Fruit fly (Drosophila melanogaster) whole organism, embryonic: Measurements from ENCODE around the gene MCU.
A peak's percentile ranks its signal among the peaks of the same experiment; 100 is the strongest.

ENCODE experiments used
- Asciz ChIP-seq: fragments of 200-800 bp; sonication (Bioruptor generic); optimal IDR thresholded peaks from 2 replicates; lab custom pipeline; 2017; ENCODE audit warnings: missing biosample characterization, mild to moderate bottlenecking, missing genetic modification characterization, missing genetic modification reagents
- Awh ChIP-seq: fragments of 200-800 bp; sonication (Bioruptor generic); IDR thresholded peaks from 2 replicates; pipeline ENCODE4, ENCODE4 v1.3.6; 2022; ENCODE audit warnings: missing biosample characterization, missing genetic modification characterization
- Bgb ChIP-seq: fragments of 200-800 bp; sonication (Bioruptor generic); IDR thresholded peaks from 2 replicates; pipeline ENCODE4 v1.3.6; 2022; ENCODE audit warnings: missing biosample characterization, missing genetic modification characterization; ENCODE audit not compliant: partially characterized antibody
- BtbVII ChIP-seq: fragments of 200-800 bp; sonication (Bioruptor generic); optimal IDR thresholded peaks from 3 replicates; lab custom pipeline; 2017; ENCODE audit warnings: missing biosample characterization, mild to moderate bottlenecking, missing genetic modification characterization
- CG10565 ChIP-seq: fragments of 200-800 bp; sonication (Bioruptor generic); optimal IDR thresholded peaks from 3 replicates; lab custom pipeline; 2016; ENCODE audit warnings: missing biosample characterization, mild to moderate bottlenecking, missing genetic modification characterization
- CG12659 ChIP-seq: fragments of 200-800 bp; sonication (Bioruptor generic); optimal IDR thresholded peaks from 3 replicates; lab custom pipeline; 2017; ENCODE audit warnings: mild to moderate bottlenecking, missing biosample characterization, missing genetic modification reagents, missing genetic modification characterization
- CG12769 ChIP-seq: fragments of 200-800 bp; sonication (Bioruptor generic); optimal IDR thresholded peaks from 2 replicates; lab custom pipeline; 2019; ENCODE audit warnings: missing biosample characterization, mild to moderate bottlenecking, missing genetic modification characterization, moderate library complexity
- CG13894 ChIP-seq: fragments of 200-800 bp; sonication (Bioruptor generic); optimal IDR thresholded peaks from 3 replicates; lab custom pipeline; 2018; ENCODE audit warnings: missing biosample characterization, mild to moderate bottlenecking, missing genetic modification characterization, moderate library complexity
- CG14667 ChIP-seq: fragments of 200-800 bp; sonication (Bioruptor generic); IDR thresholded peaks from 2 replicates; pipeline ENCODE4 v1.3.6; 2022; ENCODE audit warnings: missing biosample characterization, missing genetic modification characterization
- CG15514 ChIP-seq: fragments of 200-800 bp; sonication (Bioruptor generic); optimal IDR thresholded peaks from 3 replicates; lab custom pipeline; 2017; ENCODE audit warnings: missing biosample characterization, missing genetic modification characterization, mild to moderate bottlenecking, moderate library complexity, missing genetic modification reagents
- CG1602 ChIP-seq: fragments of 200-800 bp; sonication (Bioruptor generic); optimal IDR thresholded peaks from 3 replicates; lab custom pipeline; 2016; ENCODE audit warnings: missing biosample characterization, missing genetic modification characterization
- CG17359 ChIP-seq: fragments of 200-800 bp; sonication (Bioruptor generic); optimal IDR thresholded peaks from 3 replicates; lab custom pipeline; 2018; ENCODE audit warnings: missing biosample characterization, mild to moderate bottlenecking, missing genetic modification characterization, moderate library complexity
- CG18262 ChIP-seq: fragments of 200-800 bp; optimal IDR thresholded peaks from 3 replicates; lab custom pipeline; 2019; ENCODE audit warnings: missing biosample characterization, mild to moderate bottlenecking, missing genetic modification characterization, moderate library complexity
- CG1832 ChIP-seq: fragments of 200-800 bp; sonication (Bioruptor generic); optimal IDR thresholded peaks from 2 replicates; lab custom pipeline; 2017; ENCODE audit warnings: missing biosample characterization, mild to moderate bottlenecking, missing genetic modification characterization, inconsistent platforms
- CG3065 ChIP-seq: fragments of 200-800 bp; sonication (Bioruptor generic); optimal IDR thresholded peaks from 2 replicates; lab custom pipeline; 2016; ENCODE audit warnings: missing biosample characterization, missing genetic modification characterization
- CG31441 ChIP-seq: fragments of 200-800 bp; sonication (Bioruptor generic); IDR thresholded peaks from 2 replicates; pipeline ENCODE4 v1.3.6; 2022; ENCODE audit warnings: missing biosample characterization, missing genetic modification characterization
- CG33213 ChIP-seq: fragments of 200-800 bp; sonication (Bioruptor generic); optimal IDR thresholded peaks from 3 replicates; lab custom pipeline; 2016; ENCODE audit warnings: missing biosample characterization, missing genetic modification characterization
- CG6689 ChIP-seq: fragments of 200-800 bp; sonication (Bioruptor generic); IDR thresholded peaks from 2 replicates; pipeline ENCODE4 v1.3.6; 2022; ENCODE audit warnings: missing biosample characterization, missing genetic modification characterization
- CG6765 ChIP-seq: fragments of 200-800 bp; sonication (Bioruptor generic); optimal IDR thresholded peaks from 3 replicates; lab custom pipeline; 2017; ENCODE audit warnings: missing biosample characterization, mild to moderate bottlenecking, missing genetic modification characterization
- CG7372 ChIP-seq: fragments of 200-800 bp; sonication (Bioruptor generic); IDR thresholded peaks from 2 replicates; pipeline ENCODE4 v1.3.6; 2022; ENCODE audit warnings: missing biosample characterization, missing genetic modification characterization
- CG7556 ChIP-seq: fragments of 200-800 bp; sonication (Bioruptor generic); optimal IDR thresholded peaks from 2 replicates; lab custom pipeline; 2017; ENCODE audit warnings: missing biosample characterization, mild to moderate bottlenecking, missing genetic modification characterization
- CG7745 ChIP-seq: fragments of 200-800 bp; sonication (Bioruptor generic); optimal IDR thresholded peaks from 2 replicates; lab custom pipeline; 2018; ENCODE audit warnings: missing biosample characterization, mild to moderate bottlenecking, missing genetic modification characterization, moderate library complexity
- CG8089 ChIP-seq: fragments of 200-800 bp; sonication (Bioruptor generic); optimal IDR thresholded peaks from 3 replicates; lab custom pipeline; 2016; ENCODE audit warnings: missing biosample characterization, missing genetic modification characterization
- CG9797 ChIP-seq: fragments of 200-800 bp; sonication (Bioruptor generic); optimal IDR thresholded peaks from 3 replicates; lab custom pipeline; 2018; ENCODE audit warnings: missing biosample characterization, mild to moderate bottlenecking, missing genetic modification characterization
- CTCF ChIP-seq: fragments of 200-800 bp; sonication (Bioruptor generic); optimal IDR thresholded peaks from 2 replicates; lab custom pipeline; 2017; ENCODE audit warnings: missing biosample characterization, mild to moderate bottlenecking, missing genetic modification characterization, moderate library complexity
- Camta ChIP-seq: fragments of 200-800 bp; sonication (Bioruptor generic); optimal IDR thresholded peaks from 2 replicates; lab custom pipeline; 2016; ENCODE audit warnings: missing biosample characterization, missing genetic modification characterization
- Chrac-16 ChIP-seq: fragments of 200-800 bp; sonication (Bioruptor generic); optimal IDR thresholded peaks from 3 replicates; lab custom pipeline; 2016; ENCODE audit warnings: missing biosample characterization, missing genetic modification characterization
- Dek ChIP-seq: fragments of 200-800 bp; sonication (Bioruptor generic); optimal IDR thresholded peaks from 3 replicates; lab custom pipeline; 2019; ENCODE audit warnings: missing biosample characterization, mild to moderate bottlenecking, missing genetic modification characterization, moderate library complexity
- Dip2 ChIP-seq: fragments of 200-800 bp; sonication (Bioruptor generic); IDR thresholded peaks from 2 replicates; pipeline ENCODE4 v1.3.6; 2022; ENCODE audit warnings: missing biosample characterization, missing genetic modification characterization
- Drgx ChIP-seq: fragments of 200-800 bp; sonication (Bioruptor generic); IDR thresholded peaks from 2 replicates; pipeline ENCODE4 v1.3.6; 2022; ENCODE audit warnings: missing biosample characterization, missing genetic modification characterization
- E2f1 ChIP-seq: fragments of 200-800 bp; sonication (Bioruptor generic); IDR thresholded peaks from 2 replicates; pipeline ENCODE4 v1.3.6; 2022; ENCODE audit warnings: missing biosample characterization, missing genetic modification characterization
- Ets65A ChIP-seq: fragments of 200-800 bp; sonication (Bioruptor generic); peaks from one replicate; lab custom pipeline; 2016; ENCODE audit warnings: missing biosample characterization, missing genetic modification characterization
- HLH54F ChIP-seq: fragments of 200-800 bp; sonication (Bioruptor generic); optimal IDR thresholded peaks from 3 replicates; lab custom pipeline; 2016; ENCODE audit warnings: missing biosample characterization, missing genetic modification characterization
- Hr3 ChIP-seq: fragments of 200-800 bp; sonication (Bioruptor generic); optimal IDR thresholded peaks from 3 replicates; lab custom pipeline; 2016; ENCODE audit warnings: missing biosample characterization, missing genetic modification characterization
- Kr ChIP-seq: fragments of 200-800 bp; sonication (Bioruptor generic); optimal IDR thresholded peaks from 2 replicates; lab custom pipeline; 2017; ENCODE audit warnings: missing biosample characterization, mild to moderate bottlenecking, missing genetic modification characterization
- MBD-R2 ChIP-seq: fragments of 200-800 bp; sonication (Bioruptor generic); IDR thresholded peaks from 2 replicates; pipeline ENCODE4 v1.3.6; 2022; ENCODE audit warnings: missing biosample characterization, missing genetic modification characterization
- Oli ChIP-seq: fragments of 200-800 bp; sonication (Bioruptor generic); optimal IDR thresholded peaks from 2 replicates; lab custom pipeline; 2018; ENCODE audit warnings: missing biosample characterization, mild to moderate bottlenecking, missing genetic modification characterization, moderate library complexity
- Pdp1 ChIP-seq, 2 experiments: fragments of 200-800 bp; sonication (Bioruptor generic); optimal IDR thresholded peaks; 3 replicates each; lab custom pipeline; 2016; ENCODE audit warnings: missing biosample characterization in 2 of 2, missing genetic modification characterization in 2 of 2, mild to moderate bottlenecking in 1 of 2, moderate library complexity in 1 of 2
- Sry-β ChIP-seq: fragments of 200-800 bp; sonication (Bioruptor generic); optimal IDR thresholded peaks from 2 replicates; lab custom pipeline; 2018; ENCODE audit warnings: missing biosample characterization, mild to moderate bottlenecking, missing genetic modification characterization, moderate library complexity
- corto ChIP-seq: fragments of 200-800 bp; sonication (Bioruptor generic); optimal IDR thresholded peaks from 2 replicates; lab custom pipeline; 2016; ENCODE audit warnings: missing biosample characterization, mild to moderate bottlenecking, missing genetic modification characterization, moderate library complexity
- fd96Cb ChIP-seq: fragments of 200-800 bp; sonication (Bioruptor generic); optimal IDR thresholded peaks from 2 replicates; lab custom pipeline; 2018; ENCODE audit warnings: missing biosample characterization, mild to moderate bottlenecking, missing genetic modification characterization, moderate library complexity
- gce ChIP-seq: fragments of 200-800 bp; sonication (Bioruptor generic); IDR thresholded peaks from 3 replicates; pipeline ENCODE4 v1.3.6; 2022; ENCODE audit warnings: missing biosample characterization, missing genetic modification characterization
- grn ChIP-seq: fragments of 200-800 bp; sonication (Bioruptor generic); optimal IDR thresholded peaks from 3 replicates; lab custom pipeline; 2017; ENCODE audit warnings: missing biosample characterization, missing genetic modification characterization
- hb ChIP-seq: fragments of 200-800 bp; sonication (Bioruptor generic); IDR thresholded peaks from 3 replicates; pipeline ENCODE4 v1.3.6; 2022; ENCODE audit warnings: missing biosample characterization, missing genetic modification characterization; ENCODE audit not compliant: partially characterized antibody
- hth ChIP-seq: fragments of >200 bp; optimal IDR thresholded peaks from 2 replicates; lab custom pipeline; 2017; ENCODE audit warnings: inconsistent platforms
- knrl ChIP-seq: fragments of 200-800 bp; sonication (Bioruptor generic); IDR thresholded peaks from 3 replicates; pipeline ENCODE4 v1.3.6; 2022; ENCODE audit warnings: missing biosample characterization, missing genetic modification characterization; ENCODE audit not compliant: partially characterized antibody
- nerfin-2 ChIP-seq: fragments of 200-800 bp; sonication (Bioruptor generic); IDR thresholded peaks from 2 replicates; pipeline ENCODE4 v1.3.6; 2022; ENCODE audit warnings: missing biosample characterization, missing genetic modification characterization; ENCODE audit not compliant: partially characterized antibody
- odd ChIP-seq: fragments of 200-800 bp; sonication (Bioruptor generic); optimal IDR thresholded peaks from 2 replicates; lab custom pipeline; 2017; ENCODE audit warnings: missing biosample characterization, mild to moderate bottlenecking, missing genetic modification characterization
- onecut ChIP-seq: fragments of 200-800 bp; sonication (Bioruptor generic); IDR thresholded peaks from 2 replicates; pipeline ENCODE4 v1.3.6; 2022; ENCODE audit warnings: missing biosample characterization, missing genetic modification characterization
- pum ChIP-seq: fragments of 200-800 bp; sonication (Bioruptor generic); optimal IDR thresholded peaks from 2 replicates; lab custom pipeline; 2016; ENCODE audit warnings: missing biosample characterization, missing genetic modification characterization
- slou ChIP-seq: fragments of 200-800 bp; sonication (Bioruptor generic); optimal IDR thresholded peaks from 3 replicates; lab custom pipeline; 2016; ENCODE audit warnings: missing biosample characterization, missing genetic modification characterization
- vnd ChIP-seq: fragments of 200-800 bp; sonication (Bioruptor generic); IDR thresholded peaks from 3 replicates; pipeline ENCODE4 v1.3.6; 2022; ENCODE audit warnings: missing biosample characterization, missing genetic modification characterization; ENCODE audit not compliant: partially characterized antibody
- yki ChIP-seq: fragments of >200 bp; optimal IDR thresholded peaks from 3 replicates; lab custom pipeline; 2018

MCU gene

dm6 chr3L:6612637-6613036 is 62.1 kb downstream of the MCU start (continued):
- TF ChIP-seq Oli = no peak
- no peak for TF ChIP-seq Drgx (GFP tag; lab: Robert Waterston, UW)
- TF ChIP-seq hth = no peak
- TF ChIP-seq Awh = 0 out of 2 replicates have a peak, but pooled peaks have one; percentile 28
- TF ChIP-seq vnd (GFP tag; lab: Robert Waterston, UW) = no peak
- TF ChIP-seq CG14667 (GFP tag; lab: Robert Waterston, UW) = no peak
- no peak for TF ChIP-seq gce (GFP tag; lab: Robert Waterston, UW)
- TF ChIP-seq onecut = peak; percentile 39
- TF ChIP-seq CG1602 = no peak
- TF ChIP-seq Asciz (GFP tag; lab: Kevin White, UChicago) = no peak
- TF ChIP-seq Ets65A (GFP tag; lab: Kevin White, UChicago) = no peak
- TF ChIP-seq CG15514 = peak; percentile 23
- no peak for TF ChIP-seq Pdp1 (GFP tag; optimal IDR thresholded peaks at IDR 0.05; lab: Kevin White, UChicago)
- TF ChIP-seq HLH54F (GFP tag; lab: Kevin White, UChicago) = no peak
- no peak for TF ChIP-seq CG10565 (GFP tag; lab: Kevin White, UChicago)
- TF ChIP-seq CG33213 (GFP tag; lab: Kevin White, UChicago) = no peak
- TF ChIP-seq CG12769 (tag; lab: Kevin White, UChicago) = peak; percentile 18
- TF ChIP-seq slou (GFP tag; lab: Kevin White, UChicago) = no peak
- no peak for TF ChIP-seq Kr (GFP tag; lab: Kevin White, UChicago)
- TF ChIP-seq BtbVII (GFP tag; lab: Kevin White, UChicago) = no peak
- no peak for TF ChIP-seq Camta
- TF ChIP-seq odd = peak; percentile 33
- TF ChIP-seq CG9797 (GFP tag; lab: Kevin White, UChicago) = no peak
- no peak for TF ChIP-seq Bgb (GFP tag; lab: Robert Waterston, UW)
- TF ChIP-seq Dek = no peak
- TF ChIP-seq CTCF (GFP tag; lab: Kevin White, UChicago) = no peak
- TF ChIP-seq CG6765 = no peak
- TF ChIP-seq MBD-R2 (GFP tag; lab: Robert Waterston, UW) = peak; percentile 19; the same call in 1 of the 2 replicates
- TF ChIP-seq grn = no peak
- TF ChIP-seq fd96Cb = no peak
- TF ChIP-seq CG12659 (GFP tag; lab: Kevin White, UChicago) = no peak
- TF ChIP-seq CG7372 (GFP tag; lab: Robert Waterston, UW) = no peak
- no peak for TF ChIP-seq CG18262 (tag; lab: Kevin White, UChicago)
- no peak for TF ChIP-seq hb (GFP tag; lab: Robert Waterston, UW)
- TF ChIP-seq CG13894 (tag; lab: Kevin White, UChicago) = no peak
- no peak for TF ChIP-seq CG8089 (GFP tag; lab: Kevin White, UChicago)
- TF ChIP-seq corto (GFP tag; lab: Kevin White, UChicago) = no peak
- TF ChIP-seq yki = no peak
- TF ChIP-seq Sry-β (GFP tag; lab: Kevin White, UChicago) = no peak
- no peak for TF ChIP-seq CG17359 (tag; lab: Kevin White, UChicago)
- no peak for TF ChIP-seq Chrac-16 (GFP tag; lab: Kevin White, UChicago)
- no peak for TF ChIP-seq CG7556 (GFP tag; lab: Kevin White, UChicago)
- TF ChIP-seq E2f1 = peak; percentile 18; the same call in 1 of the 2 replicates
- TF ChIP-seq CG6689 (GFP tag; lab: Robert Waterston, UW) = no peak
- TF ChIP-seq knrl (GFP tag; lab: Robert Waterston, UW) = no peak
- TF ChIP-seq pum = no peak
- TF ChIP-seq CG7745 (tag; lab: Kevin White, UChicago) = no peak
- no peak for TF ChIP-seq Hr3 (GFP tag; lab: Kevin White, UChicago)
- TF ChIP-seq nerfin-2 (GFP tag; lab: Robert Waterston, UW) = no peak
- no peak for TF ChIP-seq CG31441 (GFP tag; lab: Robert Waterston, UW)
- TF ChIP-seq Dip2 (GFP tag; lab: Robert Waterston, UW) = no peak
- no peak for TF ChIP-seq CG1832
- TF ChIP-seq CG3065 = no peak
